Worm (Caenorhabditis elegans): ENCODE data around the gene ddl-1.

DNA sequence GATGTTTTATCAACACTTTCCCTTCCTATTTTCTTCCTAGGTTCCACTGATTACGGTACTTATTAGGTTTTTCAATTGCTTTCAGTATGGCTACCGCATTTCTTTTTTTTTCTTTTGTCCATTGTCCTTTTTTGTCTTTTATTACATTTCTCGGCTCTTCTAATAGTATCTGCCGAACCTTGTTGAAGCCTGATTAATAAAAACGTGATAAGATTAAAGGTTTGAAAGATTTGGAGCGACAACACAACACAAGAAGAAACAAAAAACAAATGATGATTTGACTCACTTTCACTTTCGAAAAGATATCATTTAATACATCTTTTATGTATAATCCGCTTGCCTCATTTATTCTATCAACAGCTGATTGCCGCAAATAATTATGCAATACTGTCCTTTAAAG, 16.9 kb upstream of the ddl-1 start, which contains the start of gene C25H3.15:
- TF ChIP-seq ets-5 (GFP tag; IDR thresholded peaks at IDR 0.05): no peak
- TF ChIP-seq fkh-8 (tag; optimal IDR thresholded peaks at IDR 0.05): no peak
- no peak for TF ChIP-seq snpc-4 (tag; optimal IDR thresholded peaks at IDR 0.05)
- no peak for TF ChIP-seq skn-1 (tag; optimal IDR thresholded peaks at IDR 0.05)
- TF ChIP-seq aly-2 (tag; optimal IDR thresholded peaks at IDR 0.05): no peak
- TF ChIP-seq ztf-4 (tag; optimal IDR thresholded peaks at IDR 0.05): no peak
- no peak for TF ChIP-seq jun-1 (tag; optimal IDR thresholded peaks at IDR 0.05)
- TF ChIP-seq nhr-11 (tag; optimal IDR thresholded peaks at IDR 0.05): no peak
- no peak for TF ChIP-seq lir-3 (tag; optimal IDR thresholded peaks at IDR 0.05; ENCODE audit: poor library complexity)
- TF ChIP-seq ces-1 (GFP tag; optimal IDR thresholded peaks at IDR 0.05): no peak

Data from whole organism, L1 larva.